Worm (Caenorhabditis elegans): ENCODE results near the gene ndua-5.

- TF ChIP-seq aly-2 (tag; optimal IDR thresholded peaks at IDR 0.05) (no peak), fkh-10 (GFP tag; optimal IDR thresholded peaks at IDR 0.05) (no peak), mdl-1 (tag; optimal IDR thresholded peaks at IDR 0.05) (no peak), snpc-4 (tag; optimal IDR thresholded peaks at IDR 0.05) (no peak), unc-62 (GFP tag; optimal IDR thresholded peaks at IDR 0.05) (no peak), ceh-82 (tag; optimal IDR thresholded peaks at IDR 0.05) (no peak), unc-130 (tag; optimal IDR thresholded peaks at IDR 0.05) (no peak), skn-1 (tag; optimal IDR thresholded peaks at IDR 0.05) (no peak), ama-1 (optimal IDR thresholded peaks at IDR 0.05) (no peak), nhr-90 (tag; optimal IDR thresholded peaks at IDR 0.05; ENCODE audit: poor library complexity) (no peak), sptf-1 (tag; optimal IDR thresholded peaks at IDR 0.05) (no peak), nhr-12 (tag; optimal IDR thresholded peaks at IDR 0.05) (no peak)
These were observed 38.4 kb upstream of the ndua-5 start, which contains the start of gene col-122 for ce11 chrIV:9563079-9563478.

Measured in whole organism, L1 larva.